Worm (Caenorhabditis elegans) whole organism, young adult: ENCODE measurements around the gene F26D2.13.

Experiments used
- B0261.1 ChIP-seq: sonication (generic microtip); optimal IDR thresholded peaks from 2 replicates; lab custom pipeline; 2016; ENCODE audit warnings: mild to moderate bottlenecking, missing genetic modification characterization, moderate library complexity, missing compliant biosample characterization
- C17E4.6 ChIP-seq: fragments of 200-800 bp; sonication (Bioruptor generic); IDR thresholded peaks from 2 replicates; pipeline ENCODE4 v1.3.6; 2022; ENCODE audit warnings: missing genetic modification reagents, missing genetic modification characterization, missing compliant biosample characterization
- F33H1.4 ChIP-seq: fragments of 200-800 bp; sonication (Bioruptor generic); IDR thresholded peaks from 2 replicates; pipeline ENCODE4 v1.3.6; 2022; ENCODE audit warnings: missing genetic modification reagents, missing genetic modification characterization, missing compliant biosample characterization
- F37B4.10 ChIP-seq: fragments of 200-800 bp; sonication (Bioruptor generic); IDR thresholded peaks from 2 replicates; pipeline ENCODE4 v1.3.6; 2022; ENCODE audit warnings: missing genetic modification characterization, missing compliant biosample characterization
- F55B11.4 ChIP-seq: sonication (generic microtip); optimal IDR thresholded peaks from 2 replicates; lab custom pipeline; 2016; ENCODE audit warnings: missing compliant biosample characterization, missing genetic modification characterization, borderline replicate concordance; ENCODE audit not compliant: insufficient read depth
- F57A8.1 ChIP-seq: fragments of 200-800 bp; sonication (Bioruptor generic); optimal IDR thresholded peaks from 2 replicates; lab custom pipeline; 2018; ENCODE audit warnings: mild to moderate bottlenecking, missing genetic modification characterization, moderate library complexity, missing compliant biosample characterization
- F57C9.4 ChIP-seq: sonication (generic microtip); optimal IDR thresholded peaks from 2 replicates; lab custom pipeline; 2017; ENCODE audit warnings: mild to moderate bottlenecking, missing genetic modification characterization, missing compliant biosample characterization
- T07F8.4 ChIP-seq: sonication (generic microtip); optimal IDR thresholded peaks from 2 replicates; lab custom pipeline; 2016; ENCODE audit warnings: mild to moderate bottlenecking, missing genetic modification characterization, moderate library complexity, missing compliant biosample characterization
- T26A5.8 ChIP-seq: sonication (generic microtip); optimal IDR thresholded peaks from 2 replicates; lab custom pipeline; 2016; ENCODE audit warnings: missing genetic modification characterization, missing compliant biosample characterization
- Y95B8A.8 ChIP-seq: fragments of 200-800 bp; sonication (Bioruptor generic); IDR thresholded peaks from 2 replicates; pipeline ENCODE4 v1.3.6; 2022; ENCODE audit warnings: missing genetic modification reagents, missing genetic modification characterization, missing compliant biosample characterization
- ZK185.1 ChIP-seq: sonication (generic microtip); optimal IDR thresholded peaks from 2 replicates; lab custom pipeline; 2016; ENCODE audit warnings: mild to moderate bottlenecking, missing genetic modification characterization, missing compliant biosample characterization; ENCODE audit not compliant: poor library complexity, severe bottlenecking
- akir-1 ChIP-seq: fragments of 200-800 bp; sonication (Bioruptor generic); optimal IDR thresholded peaks from 2 replicates; lab custom pipeline; 2018; ENCODE audit warnings: mild to moderate bottlenecking, missing genetic modification characterization, moderate library complexity, missing compliant biosample characterization
- ama-1 ChIP-seq, 3 experiments: fragments of 150-350 bp in 1 of 3; sonication (generic microtip) in 2 of 3; optimal IDR thresholded peaks; 2 replicates each; lab custom pipeline; 2014 to 2018; ENCODE audit warnings: missing biosample characterization in 2 of 3, missing genetic modification characterization in 2 of 3, missing genetic modification reagents in 2 of 3
- attf-3 ChIP-seq: fragments of 200-800 bp; sonication (Bioruptor generic); conservative IDR thresholded peaks from 2 replicates; pipeline ENCODE4 v1.3.6; 2022; ENCODE audit warnings: missing genetic modification reagents, missing genetic modification characterization, missing compliant biosample characterization
- bed-1 ChIP-seq: fragments of 200-800 bp; sonication (Bioruptor generic); IDR thresholded peaks from 2 replicates; pipeline ENCODE4 v1.3.6; 2022; ENCODE audit warnings: missing genetic modification reagents, missing genetic modification characterization, missing compliant biosample characterization
- cebp-1 ChIP-seq, 2 experiments: fragments of 200-800 bp in 1 of 2; sonication (Bioruptor generic) in 1 of 2; sonication (generic microtip) in 1 of 2; IDR thresholded peaks in 1 of 2; optimal IDR thresholded peaks in 1 of 2; 2 replicates each; pipeline versions ENCODE4 v1.3.6 to Lab custom; 2017 to 2022; ENCODE audit warnings: missing compliant biosample characterization in 2 of 2, missing genetic modification characterization in 2 of 2, mild to moderate bottlenecking in 1 of 2, missing genetic modification reagents in 1 of 2, moderate library complexity in 1 of 2
- ceh-27 ChIP-seq: fragments of 200-800 bp; sonication (Bioruptor generic); optimal IDR thresholded peaks from 2 replicates; lab custom pipeline; 2018; ENCODE audit warnings: mild to moderate bottlenecking, missing genetic modification characterization, moderate library complexity, missing compliant biosample characterization
- ceh-79 ChIP-seq: sonication (generic microtip); optimal IDR thresholded peaks from 2 replicates; lab custom pipeline; 2017; ENCODE audit warnings: mild to moderate bottlenecking, missing genetic modification characterization, missing compliant biosample characterization
- ceh-91 ChIP-seq: fragments of 200-800 bp; sonication (Bioruptor generic); IDR thresholded peaks from 2 replicates; pipeline ENCODE4 v1.3.6; 2022; ENCODE audit warnings: missing genetic modification reagents, missing genetic modification characterization, missing compliant biosample characterization
- chd-7 ChIP-seq: sonication (generic microtip); optimal IDR thresholded peaks from 2 replicates; lab custom pipeline; 2016; ENCODE audit warnings: mild to moderate bottlenecking, missing genetic modification characterization, moderate library complexity, missing compliant biosample characterization
- dpff-1 ChIP-seq: sonication (generic microtip); optimal IDR thresholded peaks from 2 replicates; lab custom pipeline; 2017; ENCODE audit warnings: mild to moderate bottlenecking, missing genetic modification characterization, missing compliant biosample characterization
- fkh-3 ChIP-seq: sonication (generic microtip); optimal IDR thresholded peaks from 2 replicates; lab custom pipeline; 2016; ENCODE audit warnings: mild to moderate bottlenecking, missing genetic modification characterization, missing compliant biosample characterization
- hmg-20 ChIP-seq: fragments of 200-800 bp; sonication (Bioruptor generic); IDR thresholded peaks from 2 replicates; pipeline ENCODE4 v1.3.6; 2022; ENCODE audit warnings: missing genetic modification reagents, missing genetic modification characterization, missing compliant biosample characterization
- lin-26 ChIP-seq: fragments of 200-800 bp; sonication (Bioruptor generic); IDR thresholded peaks from 2 replicates; pipeline ENCODE4 v1.3.6; 2022; ENCODE audit warnings: missing genetic modification reagents, missing genetic modification characterization, missing compliant biosample characterization
- lsl-1 ChIP-seq: fragments of 200-800 bp; sonication (Bioruptor generic); optimal IDR thresholded peaks from 2 replicates; lab custom pipeline; 2018; ENCODE audit warnings: mild to moderate bottlenecking, missing genetic modification characterization, moderate library complexity, missing compliant biosample characterization
- madf-10 ChIP-seq: sonication (generic microtip); optimal IDR thresholded peaks from 2 replicates; lab custom pipeline; 2016; ENCODE audit warnings: mild to moderate bottlenecking, missing genetic modification characterization, missing compliant biosample characterization
- mcd-1 ChIP-seq: fragments of 200-800 bp; sonication (Bioruptor generic); IDR thresholded peaks from 2 replicates; pipeline ENCODE4 v1.3.6; 2022; ENCODE audit warnings: missing genetic modification reagents, missing genetic modification characterization, missing compliant biosample characterization
- nfya-2 ChIP-seq: fragments of 200-800 bp; sonication (Bioruptor generic); IDR thresholded peaks from 2 replicates; pipeline ENCODE4 v1.3.6; 2022; ENCODE audit warnings: missing genetic modification reagents, missing genetic modification characterization, missing compliant biosample characterization
- nfyb-1 ChIP-seq: fragments of 200-800 bp; sonication (Bioruptor generic); IDR thresholded peaks from 2 replicates; pipeline ENCODE4 v1.3.6; 2022; ENCODE audit warnings: missing genetic modification reagents, missing genetic modification characterization, missing compliant biosample characterization
- nhr-120 ChIP-seq: fragments of 200-800 bp; sonication (Bioruptor generic); IDR thresholded peaks from 2 replicates; pipeline ENCODE4 v1.3.6; 2022; ENCODE audit warnings: missing genetic modification characterization, missing compliant biosample characterization
- nhr-179 ChIP-seq: sonication (generic microtip); optimal IDR thresholded peaks from 2 replicates; lab custom pipeline; 2016; ENCODE audit warnings: mild to moderate bottlenecking, missing genetic modification characterization, missing compliant biosample characterization
- nhr-27 ChIP-seq: fragments of 200-800 bp; sonication (Bioruptor generic); optimal IDR thresholded peaks from 2 replicates; lab custom pipeline; 2018; ENCODE audit warnings: mild to moderate bottlenecking, missing genetic modification characterization, moderate library complexity, missing compliant biosample characterization
- pha-4 ChIP-seq: fragments of 150-350 bp; sonication (generic microtip); optimal IDR thresholded peaks from 2 replicates; lab custom pipeline; 2014; ENCODE audit warnings: missing biosample characterization, missing genetic modification reagents, missing genetic modification characterization
- rcor-1 ChIP-seq: fragments of 200-800 bp; sonication (Bioruptor generic); IDR thresholded peaks from 2 replicates; pipeline ENCODE4 v1.3.6; 2022; ENCODE audit warnings: missing genetic modification reagents, missing genetic modification characterization, missing compliant biosample characterization
- repo-1 ChIP-seq: sonication (generic microtip); optimal IDR thresholded peaks from 2 replicates; lab custom pipeline; 2017; ENCODE audit warnings: mild to moderate bottlenecking, missing genetic modification characterization, missing compliant biosample characterization
- sdz-38 ChIP-seq: sonication (generic microtip); optimal IDR thresholded peaks from 2 replicates; lab custom pipeline; 2016; ENCODE audit warnings: missing genotype, missing genetic modification characterization, missing compliant biosample characterization
- somi-1 ChIP-seq: fragments of 200-800 bp; sonication (Bioruptor generic); optimal IDR thresholded peaks from 2 replicates; lab custom pipeline; 2018; ENCODE audit warnings: mild to moderate bottlenecking, missing genetic modification characterization, missing compliant biosample characterization
- sptf-2 ChIP-seq: fragments of 200-800 bp; sonication (Bioruptor generic); optimal IDR thresholded peaks from 2 replicates; lab custom pipeline; 2018; ENCODE audit warnings: mild to moderate bottlenecking, missing genetic modification characterization, missing compliant biosample characterization
- unc-130 ChIP-seq: sonication (generic microtip); optimal IDR thresholded peaks from 2 replicates; lab custom pipeline; 2016; ENCODE audit warnings: missing genetic modification reagents, missing genetic modification characterization, missing compliant biosample characterization
- xnd-1 ChIP-seq: sonication (generic microtip); optimal IDR thresholded peaks from 2 replicates; lab custom pipeline; 2016; ENCODE audit warnings: missing genotype, missing genetic modification reagents, missing genetic modification characterization, missing compliant biosample characterization
- ztf-25 ChIP-seq: fragments of 200-800 bp; sonication (Bioruptor generic); IDR thresholded peaks from 2 replicates; pipeline ENCODE4 v1.3.6; 2022; ENCODE audit warnings: missing genetic modification reagents, missing genetic modification characterization, missing compliant biosample characterization
- ztf-3 ChIP-seq: fragments of 200-800 bp; sonication (Bioruptor generic); optimal IDR thresholded peaks from 2 replicates; lab custom pipeline; 2018; ENCODE audit warnings: mild to moderate bottlenecking, missing genetic modification characterization, missing compliant biosample characterization
- ztf-6 ChIP-seq: fragments of 200-800 bp; sonication (Bioruptor generic); IDR thresholded peaks from 2 replicates; pipeline ENCODE4 v1.3.6; 2022; ENCODE audit warnings: missing genetic modification reagents, missing genetic modification characterization, missing compliant biosample characterization

F26D2.13 gene

ce11 chrV:16435510-16435909 is at the start of gene F26D2.13, which contains the start of gene F26D2.14:
Gene F26D2.13 (minus strand): TSS chrV:16435610.
Gene F26D2.14 (plus strand): TSS chrV:16435855.
- TF ChIP-seq T07F8.4 (tag; lab: Kevin White, UChicago) = no peak
- TF ChIP-seq mcd-1 = no peak
- no peak for TF ChIP-seq lsl-1 (GFP tag; lab: Kevin White, UChicago)
- no peak for TF ChIP-seq ceh-27 (GFP tag; lab: Kevin White, UChicago)
- TF ChIP-seq ceh-79 (tag; lab: Kevin White, UChicago) = no peak
- no peak for TF ChIP-seq repo-1 (tag; lab: Kevin White, UChicago)
- no peak for TF ChIP-seq bed-1 (GFP tag; lab: Robert Waterston, UW)
- no peak for TF ChIP-seq Y95B8A.8
- TF ChIP-seq ztf-25 (GFP tag; lab: Robert Waterston, UW) = no peak
- no peak for TF ChIP-seq nhr-120 (GFP tag; lab: Robert Waterston, UW)
- TF ChIP-seq rcor-1 (GFP tag; lab: Robert Waterston, UW) = no peak
- TF ChIP-seq C17E4.6 (GFP tag; lab: Robert Waterston, UW) = no peak
- no peak for TF ChIP-seq sdz-38 (tag; lab: Kevin White, UChicago)

ce11 chrV:16483681-16484080 is 48.3 kb upstream of the F26D2.13 start, which contains the start of gene srh-139:
Gene srh-139 (plus strand): TSS chrV:16483981.
- TF ChIP-seq F33H1.4 (GFP tag; lab: Robert Waterston, UW) (no peak), C17E4.6 (GFP tag; lab: Robert Waterston, UW) (no peak), nfyb-1 (no peak), dpff-1 (no peak), xnd-1 (tag; lab: Kevin White, UChicago) (no peak), ztf-3 (GFP tag; lab: Kevin White, UChicago) (no peak), attf-3 (GFP tag; lab: Robert Waterston, UW) (no peak), sptf-2 (GFP tag; lab: Kevin White, UChicago) (no peak), nhr-179 (tag; lab: Kevin White, UChicago) (no peak), somi-1 (GFP tag; lab: Kevin White, UChicago) (no peak), F55B11.4 (tag; lab: Kevin White, UChicago) (no peak), chd-7 (no peak), pha-4 (tag; lab: Kevin White, UChicago) (no peak), madf-10 (tag; lab: Kevin White, UChicago) (no peak), akir-1 (GFP tag; lab: Kevin White, UChicago) (no peak), hmg-20 (GFP tag; lab: Robert Waterston, UW) (no peak), nfya-2 (GFP tag; lab: Robert Waterston, UW) (no peak), lin-26 (GFP tag; lab: Robert Waterston, UW) (no peak)

- TF ChIP-seq unc-130 = no peak
- TF ChIP-seq ama-1 (optimal IDR thresholded peaks at IDR 0.05; lab: Kevin White, UChicago) = no peak
- no peak for TF ChIP-seq ama-1 (GFP tag; optimal IDR thresholded peaks at IDR 0.05; lab: Kevin White, UChicago)
- TF ChIP-seq F57A8.1 (GFP tag; lab: Kevin White, UChicago) = no peak
- TF ChIP-seq, all 124 proteins: peak for 0
Measured at ce11 chrV:16483044-16483443, 47.6 kb upstream of the F26D2.13 start, which contains the start of gene F57E7.2. Gene F57E7.2 (minus strand): TSS chrV:16483144.

- TF ChIP-seq F55B11.4 (tag; lab: Kevin White, UChicago) (no peak), ZK185.1 (tag; lab: Kevin White, UChicago) (no peak), F37B4.10 (GFP tag; lab: Robert Waterston, UW) (no peak), nhr-27 (tag; lab: Kevin White, UChicago) (no peak), nhr-120 (GFP tag; lab: Robert Waterston, UW) (no peak), F57C9.4 (tag; lab: Kevin White, UChicago) (no peak), ceh-91 (GFP tag; lab: Robert Waterston, UW) (no peak), T26A5.8 (tag; lab: Kevin White, UChicago) (no peak), fkh-3 (tag; lab: Kevin White, UChicago) (no peak), ama-1 (optimal IDR thresholded peaks at IDR 0.05; lab: Kevin White, UChicago) (no peak), ama-1 (GFP tag; optimal IDR thresholded peaks at IDR 0.05; lab: Kevin White, UChicago) (no peak), B0261.1 (no peak), cebp-1 (GFP tag; IDR thresholded peaks at IDR 0.05; lab: Robert Waterston, UW) (no peak), cebp-1 (tag; optimal IDR thresholded peaks at IDR 0.05; lab: Kevin White, UChicago) (no peak), ztf-6 (GFP tag; lab: Robert Waterston, UW) (no peak)
Measured at ce11 chrV:16480919-16481630, 45.7 kb upstream of the F26D2.13 start, which contains the start of the genes F57E7.4 and spig-6. Gene F57E7.4 (minus strand): TSS chrV:16481019. Gene spig-6 (plus strand): TSS chrV:16481580.
